Worm (Caenorhabditis elegans) whole organism, L3 larva: ENCODE results near the gene C01C4.3.

Experiments used
- aly-2 ChIP-seq: fragments of 150-350 bp; optimal IDR thresholded peaks from 2 replicates; lab custom pipeline; 2014; ENCODE audit warnings: missing biosample characterization, missing genetic modification characterization
- ceh-82 ChIP-seq: fragments of 150-350 bp; optimal IDR thresholded peaks from 2 replicates; lab custom pipeline; 2014; ENCODE audit warnings: missing biosample characterization, missing genetic modification characterization
- daf-12 ChIP-seq: fragments of 150-350 bp; optimal IDR thresholded peaks from 2 replicates; lab custom pipeline; 2014; ENCODE audit warnings: missing biosample characterization, missing genetic modification reagents, missing genetic modification characterization
- elt-2 ChIP-seq: sonication (generic microtip); optimal IDR thresholded peaks from 2 replicates; lab custom pipeline; 2016; ENCODE audit warnings: missing genetic modification reagents, mild to moderate bottlenecking, missing genetic modification characterization, missing compliant biosample characterization
- nhr-11 ChIP-seq: fragments of 150-350 bp; optimal IDR thresholded peaks from 2 replicates; lab custom pipeline; 2014; ENCODE audit warnings: missing biosample characterization, missing genetic modification characterization
- nhr-237 ChIP-seq: fragments of 150-350 bp; optimal IDR thresholded peaks from 2 replicates; lab custom pipeline; 2014; ENCODE audit warnings: missing biosample characterization, missing genetic modification characterization
- nhr-67 ChIP-seq: fragments of 150-350 bp; optimal IDR thresholded peaks from 2 replicates; lab custom pipeline; 2014; ENCODE audit warnings: missing biosample characterization, missing genetic modification characterization
- nhr-76 ChIP-seq: fragments of 150-350 bp; sonication (generic microtip); optimal IDR thresholded peaks from 5 replicates; lab custom pipeline; 2014; ENCODE audit warnings: missing biosample characterization, missing genetic modification characterization
- unc-62 ChIP-seq: fragments of 150-350 bp; sonication (generic microtip); optimal IDR thresholded peaks from 4 replicates; lab custom pipeline; 2014; ENCODE audit warnings: missing biosample characterization, missing genetic modification reagents, missing genetic modification characterization
- zag-1 ChIP-seq: fragments of 150-350 bp; optimal IDR thresholded peaks from 2 replicates; lab custom pipeline; 2014; ENCODE audit warnings: missing biosample characterization, missing genetic modification characterization

DNA sequence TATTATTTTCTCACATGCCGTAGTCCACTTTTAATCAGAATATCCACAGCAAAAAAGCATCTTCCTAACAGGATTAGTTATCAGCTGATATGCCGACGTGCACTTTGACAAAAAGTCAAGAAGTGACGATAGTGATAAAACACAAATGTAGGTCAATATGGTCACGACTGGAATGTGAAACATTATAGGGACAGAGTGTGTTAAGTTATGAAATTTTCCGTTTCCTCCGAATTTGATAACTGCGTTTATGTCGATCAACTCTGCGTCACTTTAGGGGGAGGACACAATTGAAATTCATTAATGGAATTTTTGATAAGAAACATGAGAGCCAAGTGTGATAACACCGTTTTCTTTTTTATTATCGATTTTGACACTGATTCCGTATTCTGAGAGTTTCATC lies 32.3 kb downstream of the C01C4.3 start, which contains the start of gene aex-4:
- no peak for TF ChIP-seq unc-62 (GFP tag; lab: Kevin White, UChicago)
- no peak for TF ChIP-seq daf-12 (tag; lab: Kevin White, UChicago)
- TF ChIP-seq nhr-237 (tag; lab: Kevin White, UChicago), result no peak
- TF ChIP-seq ceh-82, result no peak
- no peak for TF ChIP-seq aly-2
- no peak for TF ChIP-seq nhr-67 (tag; lab: Kevin White, UChicago)
- peak; percentile 97 for TF ChIP-seq elt-2 (tag; lab: Kevin White, UChicago)
- no peak for TF ChIP-seq nhr-76 (tag; lab: Kevin White, UChicago)
- TF ChIP-seq nhr-11 (tag; lab: Kevin White, UChicago), result no peak
- TF ChIP-seq zag-1 (tag; lab: Kevin White, UChicago), result no peak
